Worm (Caenorhabditis elegans) whole organism, early embryonic: ENCODE data around the gene aars-1.

Experiments
- F13C5.2 ChIP-seq: sonication (generic microtip); optimal IDR thresholded peaks from 2 replicates; lab custom pipeline; 2017; ENCODE audit warnings: mild to moderate bottlenecking, missing genetic modification characterization, inconsistent platforms, missing compliant biosample characterization
- aly-1 ChIP-seq: sonication (generic microtip); optimal IDR thresholded peaks from 2 replicates; lab custom pipeline; 2016; ENCODE audit warnings: missing genetic modification characterization, missing compliant biosample characterization
- ama-1 ChIP-seq: fragments of 150-350 bp; optimal IDR thresholded peaks from 2 replicates; lab custom pipeline; 2014
- ceh-13 ChIP-seq: fragments of 200-800 bp; sonication (Bioruptor generic); optimal IDR thresholded peaks from 2 replicates; lab custom pipeline; 2018; ENCODE audit warnings: mild to moderate bottlenecking, missing genetic modification characterization, missing compliant biosample characterization
- ceh-36 ChIP-seq: sonication (generic microtip); optimal IDR thresholded peaks from 2 replicates; lab custom pipeline; 2016; ENCODE audit warnings: missing genetic modification characterization, inconsistent platforms, missing compliant biosample characterization
- ets-7 ChIP-seq: sonication (generic microtip); optimal IDR thresholded peaks from 2 replicates; lab custom pipeline; 2016; ENCODE audit warnings: missing genotype, missing genetic modification characterization, missing compliant biosample characterization
- flt-1 ChIP-seq: fragments of 200-800 bp; sonication (Bioruptor generic); IDR thresholded peaks from 2 replicates; pipeline ENCODE4 v1.3.6; 2022; ENCODE audit warnings: missing genetic modification characterization, missing compliant biosample characterization
- hmbx-1 ChIP-seq: sonication (generic microtip); optimal IDR thresholded peaks from 2 replicates; lab custom pipeline; 2016; ENCODE audit warnings: mild to moderate bottlenecking, missing genetic modification characterization, missing compliant biosample characterization
- hmg-4 ChIP-seq: fragments of 200-800 bp; sonication (Bioruptor generic); optimal IDR thresholded peaks from 2 replicates; lab custom pipeline; 2018; ENCODE audit warnings: mild to moderate bottlenecking, missing genetic modification characterization, missing compliant biosample characterization
- hnd-1 ChIP-seq: sonication (generic microtip); optimal IDR thresholded peaks from 2 replicates; lab custom pipeline; 2016; ENCODE audit warnings: missing genetic modification characterization, missing compliant biosample characterization
- scrt-1 ChIP-seq: fragments of 200-800 bp; sonication (Bioruptor generic); IDR thresholded peaks from 2 replicates; pipeline ENCODE4 v1.3.6; 2022; ENCODE audit warnings: missing genetic modification characterization, missing compliant biosample characterization
- sea-1 ChIP-seq: fragments of 200-800 bp; sonication (Bioruptor generic); conservative IDR thresholded peaks from 2 replicates; pipeline ENCODE4 v1.3.6; 2022; ENCODE audit warnings: missing genetic modification characterization, missing compliant biosample characterization
- tbx-37 ChIP-seq: fragments of 200-800 bp; sonication (Bioruptor generic); conservative IDR thresholded peaks from 2 replicates; pipeline ENCODE4 v1.3.6; 2022; ENCODE audit warnings: missing genetic modification reagents, missing genetic modification characterization, missing compliant biosample characterization
- tra-4 ChIP-seq: sonication (generic microtip); optimal IDR thresholded peaks from 2 replicates; lab custom pipeline; 2017; ENCODE audit warnings: missing genetic modification characterization, missing compliant biosample characterization

ce11 chrII:11418476-11418875 is 45.8 kb downstream of the aars-1 start:
- TF ChIP-seq hmg-4 (GFP tag; lab: Kevin White, UChicago) (no peak), ceh-36 (tag; lab: Kevin White, UChicago) (no peak), tbx-37 (GFP tag; lab: Robert Waterston, UW) (no peak), hmbx-1 (no peak), ama-1 (no peak), F13C5.2 (tag; lab: Kevin White, UChicago) (no peak), hnd-1 (tag; lab: Kevin White, UChicago) (no peak), flt-1 (GFP tag; lab: Robert Waterston, UW) (no peak), ceh-13 (GFP tag; lab: Kevin White, UChicago) (no peak), scrt-1 (no peak), tra-4 (tag; lab: Kevin White, UChicago) (no peak), aly-1 (tag; lab: Kevin White, UChicago) (no peak), sea-1 (GFP tag; lab: Robert Waterston, UW) (no peak), ets-7 (tag; lab: Kevin White, UChicago) (no peak)
